Worm (Caenorhabditis elegans): Measurements from ENCODE around the gene clec-222.

- TF ChIP-seq tbx-2 (tag; optimal IDR thresholded peaks at IDR 0.05) (no peak), C08G9.2 (tag; optimal IDR thresholded peaks at IDR 0.05) (no peak), hlh-15 (tag; optimal IDR thresholded peaks at IDR 0.05) (no peak), rnt-1 (tag; optimal IDR thresholded peaks at IDR 0.05) (no peak), hlh-13 (GFP tag; optimal IDR thresholded peaks at IDR 0.05) (no peak), madf-2 (tag; optimal IDR thresholded peaks at IDR 0.05) (no peak), ceh-30 (tag; optimal IDR thresholded peaks at IDR 0.05) (no peak), mec-3 (tag; optimal IDR thresholded peaks at IDR 0.05; ENCODE audit: borderline replicate concordance) (no peak), gmeb-2 (tag; optimal IDR thresholded peaks at IDR 0.05) (no peak), Y22D7AL.16 (tag; optimal IDR thresholded peaks at IDR 0.05) (no peak), ahr-1 (tag; optimal IDR thresholded peaks at IDR 0.05) (no peak), elt-2 (tag; optimal IDR thresholded peaks at IDR 0.05) (no peak), sox-4 (tag; optimal IDR thresholded peaks at IDR 0.05) (no peak)
Observed at ce11 chrV:11299406-11299805, 28.3 kb downstream of the clec-222 start.

Data from whole organism, late embryonic.